Worm (Caenorhabditis elegans) whole organism, midembryonic: ENCODE measurements around the gene K01A6.4.

Experiments used
- klf-2 ChIP-seq: fragments of 200-800 bp; sonication (Bioruptor generic); conservative IDR thresholded peaks from 2 replicates; pipeline ENCODE4 v1.3.6; 2022; ENCODE audit warnings: missing genetic modification reagents, missing genetic modification characterization, missing compliant biosample characterization
- ref-1 ChIP-seq: fragments of 200-800 bp; sonication (Bioruptor generic); conservative IDR thresholded peaks from 2 replicates; pipeline ENCODE4 v1.3.6; 2022; ENCODE audit warnings: missing genetic modification reagents, missing genetic modification characterization, missing compliant biosample characterization

DNA sequence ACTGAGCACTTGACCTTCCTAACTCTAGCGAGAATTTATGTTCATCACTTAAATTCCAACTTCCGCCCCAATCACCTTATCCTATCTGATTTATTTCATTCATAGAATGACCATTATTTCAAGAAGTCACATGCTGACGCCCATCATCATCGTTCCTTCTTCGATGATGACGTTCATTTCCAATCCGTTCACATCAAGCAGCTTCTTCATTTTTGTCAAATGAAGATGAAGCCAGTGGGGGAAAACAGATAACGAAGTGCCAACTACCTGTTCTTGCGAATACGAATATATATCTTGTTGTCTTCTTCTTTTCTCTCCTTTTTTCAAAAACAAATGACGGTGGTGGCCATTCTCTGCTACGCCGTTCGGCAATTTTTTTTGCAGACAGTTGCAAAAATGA, 38.2 kb downstream of the K01A6.4 start:
- no peak for TF ChIP-seq ref-1
- TF ChIP-seq klf-2 (GFP tag; lab: Robert Waterston, UW): no peak
